Worm (Caenorhabditis elegans) whole organism, L3 larva: ENCODE data around the gene C16B8.2.
A peak's percentile ranks its signal among the peaks of the same experiment; 100 is the strongest.

ENCODE experiments used
- ZK546.5 ChIP-seq: sonication (generic microtip); optimal IDR thresholded peaks from 2 replicates; lab custom pipeline; 2017; ENCODE audit warnings: missing biosample characterization, missing genetic modification characterization
- ceh-9 ChIP-seq: sonication (generic microtip); optimal IDR thresholded peaks from 2 replicates; lab custom pipeline; 2018; ENCODE audit warnings: missing biosample characterization, missing genetic modification characterization
- daf-12 ChIP-seq: fragments of 150-350 bp; optimal IDR thresholded peaks from 2 replicates; lab custom pipeline; 2014; ENCODE audit warnings: missing biosample characterization, missing genetic modification reagents, missing genetic modification characterization
- egl-27 ChIP-seq: sonication (generic microtip); optimal IDR thresholded peaks from 4 replicates; lab custom pipeline; 2017; ENCODE audit warnings: missing biosample characterization, missing genetic modification reagents, missing genetic modification characterization
- egl-5 ChIP-seq: fragments of 150-350 bp; optimal IDR thresholded peaks from 2 replicates; lab custom pipeline; 2017; ENCODE audit warnings: missing biosample characterization, missing genetic modification reagents, missing genetic modification characterization, inconsistent platforms
- elt-2 ChIP-seq: sonication (generic microtip); optimal IDR thresholded peaks from 2 replicates; lab custom pipeline; 2016; ENCODE audit warnings: missing genetic modification reagents, mild to moderate bottlenecking, missing genetic modification characterization, missing compliant biosample characterization
- hmg-11 ChIP-seq: sonication (generic microtip); optimal IDR thresholded peaks from 2 replicates; lab custom pipeline; 2016; ENCODE audit warnings: missing genetic modification characterization, missing compliant biosample characterization
- nfya-1 ChIP-seq: sonication (generic microtip); optimal IDR thresholded peaks from 2 replicates; lab custom pipeline; 2017; ENCODE audit warnings: missing genetic modification characterization, mild to moderate bottlenecking, missing compliant biosample characterization, antibody characterized with exemption, moderate library complexity; ENCODE audit not compliant: insufficient read depth
- nhr-25 ChIP-seq: sonication (generic microtip); optimal IDR thresholded peaks from 2 replicates; lab custom pipeline; 2017; ENCODE audit warnings: missing biosample characterization, missing genetic modification characterization
- skn-1 ChIP-seq: fragments of 150-350 bp; optimal IDR thresholded peaks from 2 replicates; lab custom pipeline; 2014; ENCODE audit warnings: missing biosample characterization, missing genetic modification characterization
- unc-62 ChIP-seq: fragments of 150-350 bp; sonication (generic microtip); optimal IDR thresholded peaks from 4 replicates; lab custom pipeline; 2014; ENCODE audit warnings: missing biosample characterization, missing genetic modification reagents, missing genetic modification characterization
- ztf-11 ChIP-seq: fragments of 150-350 bp; optimal IDR thresholded peaks from 2 replicates; lab custom pipeline; 2014; ENCODE audit warnings: missing biosample characterization, missing genetic modification characterization

DNA sequence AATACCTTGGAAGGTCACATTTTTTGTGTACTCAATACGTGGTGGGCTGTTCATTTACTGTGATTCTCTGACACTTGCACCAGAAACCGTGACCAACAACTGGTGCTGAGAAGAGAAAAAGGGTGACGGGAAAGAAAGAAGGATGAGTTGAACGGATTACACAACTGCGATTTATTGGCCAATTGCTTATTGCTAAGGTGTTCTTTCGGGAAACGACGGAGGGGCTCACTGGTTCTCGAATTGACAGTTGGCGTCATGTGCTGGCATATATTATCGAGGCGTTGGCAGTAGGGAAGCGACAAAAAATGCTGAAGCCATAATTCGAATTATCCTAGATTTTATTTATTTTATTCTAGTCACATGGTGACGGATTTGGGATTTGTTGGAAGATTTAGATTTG lies 7.9 kb upstream of the C16B8.2 start:
- TF ChIP-seq nfya-1, result peak; percentile 25
- TF ChIP-seq ZK546.5, result no peak
- TF ChIP-seq hmg-11 (tag; lab: Kevin White, UChicago), result no peak
- no peak for TF ChIP-seq egl-27 (tag; lab: Kevin White, UChicago)
- TF ChIP-seq egl-5 (tag; lab: Kevin White, UChicago), result no peak
- TF ChIP-seq ztf-11 (tag; lab: Kevin White, UChicago), result no peak
- no peak for TF ChIP-seq nhr-25 (tag; lab: Kevin White, UChicago)
- no peak for TF ChIP-seq unc-62 (GFP tag; lab: Kevin White, UChicago)
- TF ChIP-seq skn-1, result no peak
- no peak for TF ChIP-seq daf-12
- no peak for TF ChIP-seq elt-2
- no peak for TF ChIP-seq ceh-9 (tag; lab: Kevin White, UChicago)
